Worm (Caenorhabditis elegans): ENCODE data around the gene sdz-19.

DNA sequence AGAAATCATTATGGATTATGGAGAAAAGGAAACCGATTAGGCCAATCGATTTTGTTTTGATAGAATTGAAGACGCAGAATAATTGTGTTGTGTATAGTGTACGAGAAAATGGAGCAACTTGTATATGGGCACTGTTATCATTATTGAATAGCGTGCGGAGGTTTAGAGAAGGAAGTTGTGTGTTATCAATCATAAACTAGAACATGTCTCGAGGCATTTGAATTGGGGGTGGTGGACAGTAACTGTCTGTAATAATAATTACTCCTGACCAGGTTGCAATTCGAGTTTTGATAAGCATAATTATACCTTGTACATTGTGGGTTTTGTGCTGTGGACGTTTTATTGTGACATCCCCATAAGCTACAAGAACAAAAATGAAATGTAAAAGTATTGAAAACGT, 36.4 kb downstream of the sdz-19 start, which contains the start of gene cdf-2:
- no peak for TF ChIP-seq klf-2 (GFP tag; conservative IDR thresholded peaks at IDR 0.05)
- TF ChIP-seq ztf-23 (GFP tag; IDR thresholded peaks at IDR 0.05), result no peak
- TF ChIP-seq flt-1 (GFP tag; IDR thresholded peaks at IDR 0.05), result no peak
- TF ChIP-seq med-1 (GFP tag; optimal IDR thresholded peaks at IDR 0.05; ENCODE audit: insufficient read depth), result no peak
- TF ChIP-seq ztf-29 (GFP tag; IDR thresholded peaks at IDR 0.05), result no peak
- no peak for TF ChIP-seq T22C8.4 (GFP tag; IDR thresholded peaks at IDR 0.05)

Data from whole organism, midembryonic.